Fruit fly (Drosophila melanogaster): Measurements from ENCODE around the gene Sirt2.

DNA sequence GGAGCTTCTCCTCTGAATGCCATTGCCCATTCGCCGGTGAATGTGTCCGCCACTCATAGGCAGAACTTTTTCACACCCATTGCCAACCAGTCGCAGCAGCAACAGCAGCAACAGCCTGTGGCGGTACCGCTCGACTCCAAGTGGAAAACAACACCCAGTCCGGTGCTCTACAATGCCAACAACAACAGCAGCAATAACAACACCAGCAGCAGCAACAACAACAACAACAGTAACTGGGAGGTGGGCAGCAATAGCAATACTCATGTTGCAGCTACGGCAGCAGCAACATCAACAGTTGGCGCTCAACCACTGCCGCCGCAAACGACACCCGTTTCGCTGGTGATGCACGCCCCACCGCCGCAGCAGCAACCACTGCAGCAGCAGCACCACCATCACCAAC lies 34.6 kb upstream of the Sirt2 start:
- TF ChIP-seq CG11762 (GFP tag; optimal IDR thresholded peaks at IDR 0.05; ENCODE audit: insufficient read depth) (no peak), svp (GFP tag) (no peak), CG16779 (tag; optimal IDR thresholded peaks at IDR 0.05) (no peak), OdsH (GFP tag; optimal IDR thresholded peaks at IDR 0.05) (no peak), CG10669 (GFP tag; optimal IDR thresholded peaks at IDR 0.05) (no peak), CG3919 (GFP tag; optimal IDR thresholded peaks at IDR 0.05) (no peak), pdm3 (GFP tag; optimal IDR thresholded peaks at IDR 0.05) (no peak), Smox (GFP tag; optimal IDR thresholded peaks at IDR 0.05) (no peak), CG11294 (GFP tag; IDR thresholded peaks at IDR 0.05) (no peak), CG6854 (GFP tag; optimal IDR thresholded peaks at IDR 0.05) (no peak), CG15336 (GFP tag; IDR thresholded peaks at IDR 0.05) (no peak)

Data from whole organism, prepupa.